Worm (Caenorhabditis elegans): ENCODE measurements around the gene Y20C6A.4.
"Not testable (repeated sequence)": the region's sequence is repeated elsewhere in the genome, so short reads cannot be mapped to it uniquely, and the experiment has no call there.

The Y20C6A.4 gene

DNA sequence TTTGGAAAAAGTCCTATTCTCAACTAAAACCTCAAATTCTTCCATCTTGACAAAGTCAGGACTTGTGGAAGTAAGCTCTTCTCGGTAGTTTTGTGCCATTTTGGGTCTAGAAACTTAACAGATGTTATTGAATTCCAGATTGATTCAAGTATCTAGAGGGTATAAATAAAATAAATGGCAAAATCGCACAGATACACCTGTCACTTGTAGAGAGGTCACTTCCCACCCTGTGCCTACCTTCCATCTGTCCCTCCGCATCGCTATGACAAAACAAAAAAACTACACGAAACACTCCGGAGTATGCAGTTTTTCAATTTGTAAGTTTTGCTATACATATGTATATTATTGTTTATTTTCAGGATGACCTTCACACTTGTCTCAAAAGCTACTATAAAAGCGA is at the start of gene Y20C6A.4:
Gene Y20C6A.4 (plus strand): TSS at position 301 of the 400 bp plus-strand sequence.
- TF ChIP-seq klf-2 (GFP tag; conservative IDR thresholded peaks at IDR 0.05) (no peak), cog-1 (tag; optimal IDR thresholded peaks at IDR 0.05) (no peak)

DNA sequence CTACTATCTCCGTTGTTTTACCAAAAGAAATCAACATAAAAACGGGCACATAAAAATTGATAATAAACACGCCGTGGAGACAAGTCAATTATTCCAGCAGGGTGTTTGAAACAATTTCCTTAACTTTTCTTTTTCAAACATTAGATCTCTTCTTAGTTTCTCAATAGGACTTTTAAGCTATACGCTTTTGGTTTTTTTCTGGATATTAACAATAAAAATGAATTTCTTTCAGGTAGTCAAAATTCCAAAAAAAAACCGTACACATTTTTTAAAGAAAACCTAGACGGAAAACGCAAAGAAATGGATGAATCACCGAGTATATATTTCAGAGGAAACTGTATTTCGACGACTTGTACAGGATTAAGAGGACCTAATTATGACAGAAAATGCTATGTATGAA is 48.7 kb upstream of the Y20C6A.4 start, which contains the start of gene fbxa-185:
Gene fbxa-185 (plus strand): TSS at position 301 of the 400 bp plus-strand sequence.
- TF ChIP-seq T22C8.4 (GFP tag; IDR thresholded peaks at IDR 0.05), result no peak
- no peak for TF ChIP-seq flt-1 (GFP tag; IDR thresholded peaks at IDR 0.05)
- no peak for TF ChIP-seq ztf-23 (GFP tag; IDR thresholded peaks at IDR 0.05)
- TF ChIP-seq ztf-29 (GFP tag; IDR thresholded peaks at IDR 0.05), result no peak
- no peak for TF ChIP-seq ref-1 (GFP tag; conservative IDR thresholded peaks at IDR 0.05)

DNA sequence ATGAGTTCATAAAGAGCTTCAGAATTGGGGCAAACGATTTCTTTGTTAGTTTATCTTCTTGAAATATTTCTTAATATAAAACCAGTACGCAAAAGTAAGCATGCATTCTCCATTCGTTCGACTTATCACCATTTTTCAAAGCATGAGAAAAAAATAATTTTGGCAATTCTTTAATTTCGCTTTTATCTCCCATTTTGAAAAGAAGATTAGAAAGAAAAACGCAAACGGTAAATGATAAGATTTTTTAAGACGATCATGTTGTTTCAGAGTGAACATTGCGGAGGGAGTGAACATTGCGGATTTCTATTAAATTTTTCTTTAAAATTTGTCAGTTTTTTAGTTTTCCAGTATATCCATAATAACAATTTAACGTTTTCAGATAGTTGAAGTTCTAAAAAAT is 40.7 kb upstream of the Y20C6A.4 start:
- TF ChIP-seq klf-2 (GFP tag; conservative IDR thresholded peaks at IDR 0.05) (no peak), cog-1 (tag; optimal IDR thresholded peaks at IDR 0.05) (no peak), tab-1 (GFP tag; IDR thresholded peaks at IDR 0.05) (no peak), T22C8.4 (GFP tag; IDR thresholded peaks at IDR 0.05) (no peak), ztf-29 (GFP tag; IDR thresholded peaks at IDR 0.05) (no peak), med-1 (GFP tag; optimal IDR thresholded peaks at IDR 0.05; ENCODE audit: insufficient read depth) (no peak), ref-1 (GFP tag; conservative IDR thresholded peaks at IDR 0.05) (no peak), flt-1 (GFP tag; IDR thresholded peaks at IDR 0.05) (no peak), ztf-23 (GFP tag; IDR thresholded peaks at IDR 0.05) (no peak)

DNA sequence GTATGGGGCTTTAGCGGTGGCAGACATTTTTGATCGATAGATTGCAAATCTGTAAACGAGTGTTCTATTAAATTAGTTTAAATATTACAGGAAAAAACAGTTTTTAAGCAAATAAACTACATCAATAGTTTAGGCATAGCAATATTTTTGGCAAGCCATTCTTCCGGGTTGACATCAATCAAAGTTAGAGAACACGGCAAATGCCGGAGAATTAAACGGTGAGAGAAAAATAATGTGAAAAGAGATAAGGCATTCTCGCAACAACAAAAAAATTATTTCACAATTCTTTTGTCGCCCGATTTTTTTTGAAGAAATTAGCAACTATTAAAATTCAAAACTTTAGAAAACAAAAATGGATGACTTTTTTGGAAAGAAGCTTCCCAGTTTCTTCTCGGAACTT is 35.2 kb upstream of the Y20C6A.4 start, which contains the start of the genes fbxa-188 and fbxa-189:
Gene fbxa-188 (minus strand): TSS at position 51 of the 400 bp plus-strand sequence.
Gene fbxa-189 (plus strand): TSS at position 339 of the 400 bp plus-strand sequence.
- TF ChIP-seq T22C8.4 (GFP tag; IDR thresholded peaks at IDR 0.05), result no peak
- no peak for TF ChIP-seq flt-1 (GFP tag; IDR thresholded peaks at IDR 0.05)
- no peak for TF ChIP-seq tab-1 (GFP tag; IDR thresholded peaks at IDR 0.05)
- no peak for TF ChIP-seq med-1 (GFP tag; optimal IDR thresholded peaks at IDR 0.05; ENCODE audit: insufficient read depth)
- TF ChIP-seq klf-2 (GFP tag; conservative IDR thresholded peaks at IDR 0.05), result no peak
- TF ChIP-seq ztf-29 (GFP tag; IDR thresholded peaks at IDR 0.05), result no peak
- TF ChIP-seq ref-1 (GFP tag; conservative IDR thresholded peaks at IDR 0.05), result no peak
- TF ChIP-seq ztf-23 (GFP tag; IDR thresholded peaks at IDR 0.05), result no peak
- no peak for TF ChIP-seq cog-1 (tag; optimal IDR thresholded peaks at IDR 0.05)

- no peak for TF ChIP-seq ztf-29 (GFP tag; IDR thresholded peaks at IDR 0.05)
Observed at ce11 chrV:17347602-17348001, 32.4 kb upstream of the Y20C6A.4 start, which contains the start of gene skr-5. TSS of gene skr-5 (plus strand) at chrV:17347902.

ce11 chrV:17350093-17350492 is 29.9 kb upstream of the Y20C6A.4 start, which contains the start of gene lsy-27:
TSS of gene lsy-27 (minus strand) at chrV:17350193.
- no peak for TF ChIP-seq klf-2 (GFP tag; conservative IDR thresholded peaks at IDR 0.05)

- no peak for TF ChIP-seq cog-1 (tag; optimal IDR thresholded peaks at IDR 0.05)
- TF ChIP-seq T22C8.4 (GFP tag; IDR thresholded peaks at IDR 0.05), result no peak
- TF ChIP-seq flt-1 (GFP tag; IDR thresholded peaks at IDR 0.05), result no peak
- TF ChIP-seq med-1 (GFP tag; optimal IDR thresholded peaks at IDR 0.05; ENCODE audit: insufficient read depth), result no peak
- TF ChIP-seq klf-2 (GFP tag; conservative IDR thresholded peaks at IDR 0.05), result no peak
- TF ChIP-seq ztf-29 (GFP tag; IDR thresholded peaks at IDR 0.05), result no peak
- TF ChIP-seq ref-1 (GFP tag; conservative IDR thresholded peaks at IDR 0.05), result no peak
- TF ChIP-seq tab-1 (GFP tag; IDR thresholded peaks at IDR 0.05), result no peak
- no peak for TF ChIP-seq ztf-23 (GFP tag; IDR thresholded peaks at IDR 0.05)
Observed at ce11 chrV:17352827-17353373, 27.1 kb upstream of the Y20C6A.4 start, which contains the start of the genes fbxa-134 and F47H4.2. TSS of gene fbxa-134 (minus strand) at chrV:17352870. TSS of gene F47H4.2 (plus strand) at chrV:17353323.

DNA sequence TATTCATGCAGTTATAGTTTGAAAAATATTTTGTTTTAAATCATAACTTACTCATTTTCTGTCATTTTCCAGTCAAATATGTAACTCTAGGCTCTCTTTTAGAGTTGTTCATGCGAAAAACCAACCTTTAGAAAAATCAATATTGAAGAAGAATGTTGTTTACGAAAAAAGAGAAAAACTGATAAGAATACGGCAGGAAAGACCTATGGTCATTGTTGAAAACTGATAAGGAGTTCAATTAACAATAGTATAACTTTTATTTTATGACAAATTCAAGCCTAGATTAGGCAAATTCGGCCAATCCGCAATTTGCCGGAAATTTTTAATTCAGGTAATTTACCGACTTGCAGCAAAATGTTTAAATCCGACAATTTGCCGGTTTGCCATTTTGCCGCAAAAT is 3.4 kb upstream of the Y20C6A.4 start, which contains the start of gene Y20C6A.1:
Gene Y20C6A.1 (minus strand): TSS at position 107 of the 400 bp plus-strand sequence.
- TF ChIP-seq ztf-29 (GFP tag; IDR thresholded peaks at IDR 0.05) (no peak), cog-1 (tag; optimal IDR thresholded peaks at IDR 0.05) (no peak)

- TF ChIP-seq flt-1 (GFP tag; IDR thresholded peaks at IDR 0.05) (no peak), tab-1 (GFP tag; IDR thresholded peaks at IDR 0.05) (no peak), T22C8.4 (GFP tag; IDR thresholded peaks at IDR 0.05) (no peak), ref-1 (GFP tag; conservative IDR thresholded peaks at IDR 0.05) (no peak), klf-2 (GFP tag; conservative IDR thresholded peaks at IDR 0.05) (no peak), cog-1 (tag; optimal IDR thresholded peaks at IDR 0.05) (no peak), ztf-29 (GFP tag; IDR thresholded peaks at IDR 0.05) (no peak), med-1 (GFP tag; optimal IDR thresholded peaks at IDR 0.05; ENCODE audit: insufficient read depth) (no peak)
Observed at ce11 chrV:17377140-17377539, 2.9 kb upstream of the Y20C6A.4 start, which contains the start of gene fbxb-7. TSS of gene fbxb-7 (plus strand) at chrV:17377406.

DNA sequence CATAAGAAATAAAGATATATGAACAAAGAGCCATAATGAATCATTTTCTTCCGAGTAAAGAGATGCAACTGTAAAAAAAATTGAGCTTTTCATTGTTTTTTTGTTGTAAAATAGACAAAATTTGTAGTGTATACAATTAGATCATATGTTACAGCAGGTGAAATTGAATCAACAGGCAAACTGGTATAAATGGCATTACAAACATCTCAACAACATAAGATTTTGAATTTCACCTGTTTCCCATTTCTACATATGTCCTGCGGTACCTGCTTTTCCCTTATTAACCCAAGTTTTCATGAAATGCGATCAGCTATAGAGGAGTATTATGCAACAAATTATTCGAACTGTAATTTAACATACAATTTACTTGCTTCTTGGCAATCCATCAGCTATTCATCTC is 15.3 kb downstream of the Y20C6A.4 start, which contains the start of gene srh-120:
Gene srh-120 (plus strand): TSS at position 301 of the 400 bp plus-strand sequence.
- TF ChIP-seq T22C8.4 (GFP tag; IDR thresholded peaks at IDR 0.05) (no peak), cog-1 (tag; optimal IDR thresholded peaks at IDR 0.05) (no peak), flt-1 (GFP tag; IDR thresholded peaks at IDR 0.05) (no peak), tab-1 (GFP tag; IDR thresholded peaks at IDR 0.05) (no peak)

ce11 chrV:17409955-17410354 is 29.9 kb downstream of the Y20C6A.4 start, which contains the start of gene srh-132:
TSS of gene srh-132 (plus strand) at chrV:17410255.
- TF ChIP-seq med-1 (GFP tag; optimal IDR thresholded peaks at IDR 0.05; ENCODE audit: insufficient read depth); tab-1 (GFP tag; IDR thresholded peaks at IDR 0.05); cog-1 (tag; optimal IDR thresholded peaks at IDR 0.05): not testable (repeated sequence)
